Worm (Caenorhabditis elegans): ENCODE data around the gene F42A10.9.

ce11 chrIII:6194480-6194879, 30.1 kb downstream of the F42A10.9 start, which contains the start of gene ugt-66:
- TF ChIP-seq tbx-9 (tag; optimal IDR thresholded peaks at IDR 0.05; ENCODE audit: borderline replicate concordance) (no peak), sptf-2 (GFP tag; optimal IDR thresholded peaks at IDR 0.05) (no peak), F49E8.2 (tag; optimal IDR thresholded peaks at IDR 0.05; ENCODE audit: insufficient read depth) (no peak), B0261.1 (tag; optimal IDR thresholded peaks at IDR 0.05) (no peak), nhr-90 (tag; optimal IDR thresholded peaks at IDR 0.05) (no peak), lin-35 (GFP tag; optimal IDR thresholded peaks at IDR 0.05) (no peak), rec-8 (tag; optimal IDR thresholded peaks at IDR 0.05) (no peak), zim-3 (tag; optimal IDR thresholded peaks at IDR 0.05) (no peak), egrh-3 (GFP tag; IDR thresholded peaks at IDR 0.05) (no peak), ets-4 (GFP tag; optimal IDR thresholded peaks at IDR 0.05) (no peak)

Data from whole organism, young adult.